Worm (Caenorhabditis elegans) whole organism, L4 larva: ENCODE data around the gene B0334.20.

Experiments
- D1046.2 ChIP-seq: fragments of 200-800 bp; sonication (Bioruptor generic); IDR thresholded peaks from 2 replicates; pipeline ENCODE4 v1.3.6; 2022; ENCODE audit warnings: missing genetic modification characterization, missing compliant biosample characterization
- F10B5.3 ChIP-seq: sonication (generic microtip); optimal IDR thresholded peaks from 2 replicates; lab custom pipeline; 2016; ENCODE audit warnings: mild to moderate bottlenecking, missing genetic modification characterization, missing compliant biosample characterization
- F44E2.7 ChIP-seq: fragments of 200-800 bp; sonication (Bioruptor generic); IDR thresholded peaks from 2 replicates; pipeline ENCODE4 v2.1.2; 2022; ENCODE audit warnings: missing genetic modification characterization, missing compliant biosample characterization
- T20F7.1 ChIP-seq: fragments of 200-800 bp; sonication (Bioruptor generic); optimal IDR thresholded peaks from 2 replicates; lab custom pipeline; 2018; ENCODE audit warnings: mild to moderate bottlenecking, missing genetic modification characterization, missing compliant biosample characterization
- T26A8.4 ChIP-seq: fragments of 200-800 bp; sonication (Bioruptor generic); IDR thresholded peaks from 2 replicates; pipeline ENCODE4 v1.3.6; 2022; ENCODE audit warnings: missing genetic modification characterization, missing compliant biosample characterization
- Y105C5A.15 ChIP-seq: fragments of 200-800 bp; sonication (Bioruptor generic); IDR thresholded peaks from 2 replicates; pipeline ENCODE4 v1.3.6; 2022; ENCODE audit warnings: missing genetic modification characterization, missing compliant biosample characterization
- ZK337.2 ChIP-seq: fragments of 200-800 bp; sonication (Bioruptor generic); IDR thresholded peaks from 2 replicates; pipeline ENCODE4 v1.3.6; 2022; ENCODE audit warnings: missing genetic modification reagents, missing genetic modification characterization, missing compliant biosample characterization
- ZK546.5 ChIP-seq, 2 experiments: sonication (generic microtip); optimal IDR thresholded peaks; 2 replicates each; lab custom pipeline; 2017; ENCODE audit warnings: missing biosample characterization in 2 of 2, missing genetic modification characterization in 2 of 2
- aly-2 ChIP-seq: sonication (generic microtip); optimal IDR thresholded peaks from 2 replicates; lab custom pipeline; 2018; ENCODE audit warnings: missing biosample characterization, missing genetic modification characterization
- ama-1 ChIP-seq: fragments of 150-350 bp; optimal IDR thresholded peaks from 2 replicates; lab custom pipeline; 2014; ENCODE audit warnings: inconsistent platforms, mixed read lengths
- attf-4 ChIP-seq: sonication (generic microtip); optimal IDR thresholded peaks from 3 replicates; lab custom pipeline; 2017; ENCODE audit warnings: missing biosample characterization, missing genetic modification characterization
- ceh-20 ChIP-seq: fragments of 200-800 bp; sonication (Bioruptor generic); IDR thresholded peaks from 2 replicates; pipeline ENCODE4 v1.3.6; 2022; ENCODE audit warnings: missing genetic modification reagents, missing genetic modification characterization, missing compliant biosample characterization
- ceh-44 ChIP-seq: fragments of 200-800 bp; sonication (Bioruptor generic); IDR thresholded peaks from 2 replicates; pipeline ENCODE4 v1.3.6; 2022; ENCODE audit warnings: missing genetic modification reagents, missing genetic modification characterization, missing compliant biosample characterization
- ces-1 ChIP-seq: fragments of 150-350 bp; sonication (generic microtip); optimal IDR thresholded peaks from 4 replicates; lab custom pipeline; 2014; ENCODE audit warnings: missing biosample characterization, missing genetic modification reagents, missing genetic modification characterization
- ctbp-1 ChIP-seq: fragments of 200-800 bp; sonication (Bioruptor generic); IDR thresholded peaks from 2 replicates; pipeline ENCODE4 v1.3.6; 2022; ENCODE audit warnings: missing genetic modification reagents, missing genetic modification characterization, missing compliant biosample characterization
- daf-12 ChIP-seq: fragments of 150-350 bp; optimal IDR thresholded peaks from 2 replicates; lab custom pipeline; 2014; ENCODE audit warnings: missing biosample characterization, missing genetic modification reagents, missing genetic modification characterization
- daf-8 ChIP-seq: fragments of 200-800 bp; sonication (Bioruptor generic); IDR thresholded peaks from 2 replicates; pipeline ENCODE4 v1.3.6; 2022; ENCODE audit warnings: missing genetic modification characterization, missing compliant biosample characterization
- dmd-6 ChIP-seq: fragments of 200-800 bp; sonication (Bioruptor generic); IDR thresholded peaks from 2 replicates; pipeline ENCODE4 v1.3.6; 2022; ENCODE audit warnings: missing genetic modification reagents, missing genetic modification characterization, missing compliant biosample characterization
- duxl-1 ChIP-seq: sonication (generic microtip); optimal IDR thresholded peaks from 2 replicates; lab custom pipeline; 2016; ENCODE audit warnings: mild to moderate bottlenecking, missing genetic modification characterization, moderate library complexity, missing compliant biosample characterization; ENCODE audit not compliant: poor library complexity
- dve-1 ChIP-seq: sonication (generic microtip); optimal IDR thresholded peaks from 2 replicates; lab custom pipeline; 2017; ENCODE audit warnings: antibody characterized with exemption, mild to moderate bottlenecking, missing genetic modification characterization, missing compliant biosample characterization; ENCODE audit not compliant: insufficient read depth
- egl-43 ChIP-seq: fragments of 200-800 bp; sonication (Bioruptor generic); IDR thresholded peaks from 2 replicates; pipeline ENCODE4 v1.3.6; 2022; ENCODE audit warnings: missing genetic modification reagents, missing genetic modification characterization, missing compliant biosample characterization
- fkh-10 ChIP-seq: fragments of 150-350 bp; optimal IDR thresholded peaks from 2 replicates; lab custom pipeline; 2014; ENCODE audit warnings: missing biosample characterization, missing genetic modification reagents, missing genetic modification characterization
- gei-8 ChIP-seq: fragments of 200-800 bp; sonication (Bioruptor generic); optimal IDR thresholded peaks from 2 replicates; lab custom pipeline; 2018; ENCODE audit warnings: mild to moderate bottlenecking, missing genetic modification characterization, missing compliant biosample characterization
- hif-1 ChIP-seq, 2 experiments: sonication (generic microtip); optimal IDR thresholded peaks; 2 replicates each; lab custom pipeline; 2016 to 2017; ENCODE audit warnings: missing compliant biosample characterization in 2 of 2, missing genetic modification characterization in 2 of 2, missing genetic modification reagents in 2 of 2, missing genotype in 2 of 2, mild to moderate bottlenecking in 1 of 2
- hlh-30 ChIP-seq: sonication (generic microtip); optimal IDR thresholded peaks from 2 replicates; lab custom pipeline; 2017; ENCODE audit warnings: antibody characterized with exemption, mild to moderate bottlenecking, missing genetic modification characterization, missing compliant biosample characterization; ENCODE audit not compliant: insufficient read depth
- hmg-1.1 ChIP-seq: fragments of 200-800 bp; sonication (Bioruptor generic); IDR thresholded peaks from 2 replicates; pipeline ENCODE4 v1.3.6; 2022; ENCODE audit warnings: missing genetic modification reagents, missing genetic modification characterization, missing compliant biosample characterization
- jun-1 ChIP-seq: fragments of 150-350 bp; optimal IDR thresholded peaks from 2 replicates; lab custom pipeline; 2014; ENCODE audit warnings: missing biosample characterization, missing genetic modification reagents, missing genetic modification characterization
- lim-7 ChIP-seq: fragments of 200-800 bp; sonication (Bioruptor generic); IDR thresholded peaks from 2 replicates; pipeline ENCODE4 v1.3.6; 2022; ENCODE audit warnings: missing genetic modification characterization, missing compliant biosample characterization
- lin-1 ChIP-seq: fragments of 200-800 bp; sonication (Bioruptor generic); IDR thresholded peaks from 2 replicates; pipeline ENCODE4 v1.3.6; 2022; ENCODE audit warnings: missing genetic modification reagents, missing genetic modification characterization, missing compliant biosample characterization
- lin-38 ChIP-seq: fragments of 200-800 bp; sonication (Bioruptor generic); IDR thresholded peaks from 2 replicates; pipeline ENCODE4 v1.3.6; 2022; ENCODE audit warnings: missing genetic modification reagents, missing genetic modification characterization, missing compliant biosample characterization
- lsy-2 ChIP-seq, 2 experiments: fragments of 150-350 bp in 1 of 2; sonication (generic microtip) in 1 of 2; optimal IDR thresholded peaks; 2 replicates each; lab custom pipeline; 2014 to 2017; ENCODE audit warnings: missing biosample characterization in 2 of 2, missing genetic modification characterization in 2 of 2
- madf-5 ChIP-seq, 2 experiments: fragments of 200-800 bp; sonication (Bioruptor generic); IDR thresholded peaks; 2 replicates each; pipeline ENCODE4 v1.3.6; 2022; ENCODE audit warnings: missing compliant biosample characterization in 2 of 2, missing genetic modification characterization in 2 of 2
- madf-9 ChIP-seq: fragments of 200-800 bp; sonication (Bioruptor generic); conservative IDR thresholded peaks from 2 replicates; pipeline ENCODE4 v1.3.6; 2022; ENCODE audit warnings: missing genetic modification reagents, missing genetic modification characterization, missing compliant biosample characterization
- mdt-29 ChIP-seq: fragments of 200-800 bp; sonication (Bioruptor generic); IDR thresholded peaks from 2 replicates; pipeline ENCODE4 v1.3.6; 2022; ENCODE audit warnings: missing genetic modification reagents, missing genetic modification characterization, missing compliant biosample characterization
- mxl-3 ChIP-seq: fragments of 200-800 bp; sonication (Bioruptor generic); optimal IDR thresholded peaks from 2 replicates; lab custom pipeline; 2018; ENCODE audit warnings: mild to moderate bottlenecking, missing genetic modification characterization, missing compliant biosample characterization
- nhr-102 ChIP-seq: sonication (generic microtip); optimal IDR thresholded peaks from 2 replicates; lab custom pipeline; 2016; ENCODE audit warnings: mild to moderate bottlenecking, missing genetic modification characterization, moderate library complexity, missing compliant biosample characterization
- nhr-11 ChIP-seq: fragments of 150-350 bp; optimal IDR thresholded peaks from 2 replicates; lab custom pipeline; 2014; ENCODE audit warnings: missing biosample characterization, missing genetic modification characterization
- nhr-237 ChIP-seq: sonication (generic microtip); optimal IDR thresholded peaks from 2 replicates; lab custom pipeline; 2017; ENCODE audit warnings: missing biosample characterization, missing genetic modification characterization
- nhr-28 ChIP-seq: fragments of 150-350 bp; optimal IDR thresholded peaks from 2 replicates; lab custom pipeline; 2014; ENCODE audit warnings: missing biosample characterization, missing genetic modification characterization
- nhr-41 ChIP-seq: fragments of 200-800 bp; sonication (Bioruptor generic); IDR thresholded peaks from 2 replicates; pipeline ENCODE4 v1.3.6; 2022; ENCODE audit warnings: missing genetic modification reagents, missing genetic modification characterization, missing compliant biosample characterization
- nhr-48 ChIP-seq: sonication (generic microtip); optimal IDR thresholded peaks from 2 replicates; lab custom pipeline; 2016; ENCODE audit warnings: mild to moderate bottlenecking, missing genetic modification characterization, missing compliant biosample characterization
- nhr-77 ChIP-seq: fragments of 150-350 bp; optimal IDR thresholded peaks from 2 replicates; lab custom pipeline; 2014; ENCODE audit warnings: missing biosample characterization, missing genetic modification characterization
- saeg-2 ChIP-seq: fragments of 200-800 bp; sonication (Bioruptor generic); IDR thresholded peaks from 2 replicates; pipeline ENCODE4 v1.3.6; 2022; ENCODE audit warnings: missing genetic modification reagents, missing genetic modification characterization, missing compliant biosample characterization
- skn-1 ChIP-seq: fragments of 150-350 bp; optimal IDR thresholded peaks from 2 replicates; lab custom pipeline; 2014; ENCODE audit warnings: missing biosample characterization, missing genetic modification characterization
- spr-3 ChIP-seq: fragments of 200-800 bp; sonication (Bioruptor generic); optimal IDR thresholded peaks from 2 replicates; lab custom pipeline; 2018; ENCODE audit warnings: mild to moderate bottlenecking, missing genetic modification characterization, missing compliant biosample characterization
- tra-1 ChIP-seq: fragments of 200-800 bp; sonication (Bioruptor generic); IDR thresholded peaks from 2 replicates; pipeline ENCODE4 v1.3.6; 2022; ENCODE audit warnings: missing genetic modification reagents, missing genetic modification characterization, missing compliant biosample characterization
- unc-130 ChIP-seq: sonication (generic microtip); optimal IDR thresholded peaks from 2 replicates; lab custom pipeline; 2016; ENCODE audit warnings: missing genetic modification reagents, missing genetic modification characterization, missing compliant biosample characterization
- zag-1 ChIP-seq: fragments of 150-350 bp; optimal IDR thresholded peaks from 2 replicates; lab custom pipeline; 2014; ENCODE audit warnings: missing biosample characterization, missing genetic modification characterization
- zfp-2 ChIP-seq: sonication (generic microtip); optimal IDR thresholded peaks from 2 replicates; lab custom pipeline; 2016; ENCODE audit warnings: mild to moderate bottlenecking, missing genetic modification characterization, missing compliant biosample characterization
- zfp-3 ChIP-seq: fragments of 200-800 bp; sonication (Bioruptor generic); conservative IDR thresholded peaks from 2 replicates; pipeline ENCODE4 v1.3.6; 2022; ENCODE audit warnings: missing genetic modification reagents, missing genetic modification characterization, missing compliant biosample characterization
- zip-2 ChIP-seq: fragments of 150-350 bp; optimal IDR thresholded peaks from 2 replicates; lab custom pipeline; 2014; ENCODE audit warnings: missing biosample characterization, missing genetic modification characterization

Gene B0334.20

ce11 chrII:11453025-11453424 lies 47.2 kb downstream of the B0334.20 start, which contains the start of gene rsp-1 (continued):
- TF ChIP-seq daf-8 (no peak), hif-1 (tag; optimal IDR thresholded peaks at IDR 0.05; lab: Kevin White, UChicago) (peak; percentile 3 to 79), lin-38 (GFP tag; lab: Robert Waterston, UW) (peak; percentile 89), F44E2.7 (0 out of 2 replicates have a peak, but pooled peaks have one; percentile 49), mdt-29 (GFP tag; lab: Robert Waterston, UW) (0 out of 2 replicates have a peak, but pooled peaks have one; percentile 11), saeg-2 (GFP tag; lab: Robert Waterston, UW) (no peak), ama-1 (lab: Kevin White, UChicago) (peak; percentile 35), ZK337.2 (GFP tag; lab: Robert Waterston, UW) (no peak), lsy-2 (tag; optimal IDR thresholded peaks at IDR 0.05; lab: Kevin White, UChicago) (peak; percentile 74 to 94), nhr-41 (GFP tag; lab: Robert Waterston, UW) (no peak), ctbp-1 (GFP tag; lab: Robert Waterston, UW) (peak; percentile 61; the same call in 1 of the 2 replicates), attf-4 (no peak), aly-2 (no peak), Y105C5A.15 (no peak), unc-130 (GFP tag; lab: Kevin White, UChicago) (peak; percentile 44), duxl-1 (tag; lab: Kevin White, UChicago) (peak; percentile 85), F10B5.3 (tag; lab: Kevin White, UChicago) (peak; percentile 41), daf-12 (tag; lab: Kevin White, UChicago) (no peak), zag-1 (no peak), D1046.2 (GFP tag; lab: Robert Waterston, UW) (no peak), madf-5 (GFP tag; IDR thresholded peaks at IDR 0.05; lab: Robert Waterston, UW) (no peak), skn-1 (tag; lab: Kevin White, UChicago) (no peak), T26A8.4 (GFP tag; lab: Robert Waterston, UW) (peak; percentile 84), dve-1 (tag; lab: Kevin White, UChicago) (peak; percentile 97), nhr-77 (peak; percentile 92), gei-8 (GFP tag; lab: Kevin White, UChicago) (no peak), ZK546.5 (tag; optimal IDR thresholded peaks at IDR 0.05; lab: Kevin White, UChicago) (no peak), hmg-1.1 (GFP tag; lab: Robert Waterston, UW) (peak; percentile 90), nhr-102 (tag; lab: Kevin White, UChicago) (peak; percentile 87), tra-1 (GFP tag; lab: Robert Waterston, UW) (peak; percentile 81), egl-43 (GFP tag; lab: Robert Waterston, UW) (peak; percentile 73; the same call in 1 of the 2 replicates), dmd-6 (GFP tag; lab: Robert Waterston, UW) (peak; percentile 87), nhr-48 (tag; lab: Kevin White, UChicago) (peak; percentile 82), ces-1 (GFP tag; lab: Kevin White, UChicago) (no peak), spr-3 (GFP tag; lab: Kevin White, UChicago) (peak; percentile 49), T20F7.1 (peak; percentile 90), lin-1 (GFP tag; lab: Robert Waterston, UW) (peak; percentile 80), fkh-10 (GFP tag; lab: Kevin White, UChicago) (peak; percentile 60), zfp-2 (tag; lab: Kevin White, UChicago) (peak; percentile 54), ceh-44 (GFP tag; lab: Robert Waterston, UW) (peak; percentile 62; the same call in 1 of the 2 replicates), zip-2 (tag; lab: Kevin White, UChicago) (peak; percentile 55), mxl-3 (GFP tag; lab: Kevin White, UChicago) (peak; percentile 78), nhr-11 (tag; lab: Kevin White, UChicago) (peak; percentile 77), zfp-3 (GFP tag; lab: Robert Waterston, UW) (peak; percentile 79; the same call in 1 of the 2 replicates), hlh-30 (tag; lab: Kevin White, UChicago) (peak; percentile 85), nhr-237 (no peak), nhr-28 (tag; lab: Kevin White, UChicago) (peak; percentile 79), jun-1 (peak; percentile 72), ceh-20 (GFP tag; lab: Robert Waterston, UW) (peak; percentile 76), madf-9 (GFP tag; lab: Robert Waterston, UW) (peak; percentile 75; the same call in 1 of the 2 replicates), lim-7 (GFP tag; lab: Robert Waterston, UW) (no peak)
